Worm (Caenorhabditis elegans) whole organism, young adult: ENCODE results near the gene Y105C5A.1269.

Experiments used
- B0261.1 ChIP-seq: sonication (generic microtip); optimal IDR thresholded peaks from 2 replicates; lab custom pipeline; 2016; ENCODE audit warnings: mild to moderate bottlenecking, missing genetic modification characterization, moderate library complexity, missing compliant biosample characterization
- C17E4.6 ChIP-seq: fragments of 200-800 bp; sonication (Bioruptor generic); IDR thresholded peaks from 2 replicates; pipeline ENCODE4 v1.3.6; 2022; ENCODE audit warnings: missing genetic modification reagents, missing genetic modification characterization, missing compliant biosample characterization
- D2030.7 ChIP-seq: fragments of 200-800 bp; sonication (Bioruptor generic); IDR thresholded peaks from 2 replicates; pipeline ENCODE4 v1.3.6; 2022; ENCODE audit warnings: missing genetic modification reagents, missing genetic modification characterization, missing compliant biosample characterization
- F33H1.4 ChIP-seq: fragments of 200-800 bp; sonication (Bioruptor generic); IDR thresholded peaks from 2 replicates; pipeline ENCODE4 v1.3.6; 2022; ENCODE audit warnings: missing genetic modification reagents, missing genetic modification characterization, missing compliant biosample characterization
- F37B4.10 ChIP-seq: fragments of 200-800 bp; sonication (Bioruptor generic); IDR thresholded peaks from 2 replicates; pipeline ENCODE4 v1.3.6; 2022; ENCODE audit warnings: missing genetic modification characterization, missing compliant biosample characterization
- F39B2.1 ChIP-seq: fragments of 200-800 bp; sonication (Bioruptor generic); IDR thresholded peaks from 2 replicates; pipeline ENCODE4 v1.3.6; 2022; ENCODE audit warnings: missing genetic modification reagents, missing genetic modification characterization, missing compliant biosample characterization
- F57A8.1 ChIP-seq: fragments of 200-800 bp; sonication (Bioruptor generic); optimal IDR thresholded peaks from 2 replicates; lab custom pipeline; 2018; ENCODE audit warnings: mild to moderate bottlenecking, missing genetic modification characterization, moderate library complexity, missing compliant biosample characterization
- T07F8.4 ChIP-seq: sonication (generic microtip); optimal IDR thresholded peaks from 2 replicates; lab custom pipeline; 2016; ENCODE audit warnings: mild to moderate bottlenecking, missing genetic modification characterization, moderate library complexity, missing compliant biosample characterization
- Y79H2A.3 ChIP-seq: fragments of 200-800 bp; sonication (Bioruptor generic); conservative IDR thresholded peaks from 2 replicates; pipeline ENCODE4 v1.3.6; 2022; ENCODE audit warnings: missing genetic modification reagents, missing genetic modification characterization, missing compliant biosample characterization
- ama-1 ChIP-seq, 3 experiments: fragments of 150-350 bp in 1 of 3; sonication (generic microtip) in 2 of 3; optimal IDR thresholded peaks; 2 replicates each; lab custom pipeline; 2014 to 2018; ENCODE audit warnings: missing biosample characterization in 2 of 3, missing genetic modification characterization in 2 of 3, missing genetic modification reagents in 2 of 3
- aptf-3 ChIP-seq: fragments of 200-800 bp; sonication (Bioruptor generic); IDR thresholded peaks from 2 replicates; pipeline ENCODE4 v1.3.6; 2022; ENCODE audit warnings: missing genetic modification characterization, missing compliant biosample characterization
- attf-6 ChIP-seq: fragments of 200-800 bp; sonication (Bioruptor generic); IDR thresholded peaks from 2 replicates; pipeline ENCODE4 v1.3.6; 2022; ENCODE audit warnings: missing genetic modification reagents, missing genetic modification characterization, missing compliant biosample characterization
- bed-1 ChIP-seq: fragments of 200-800 bp; sonication (Bioruptor generic); IDR thresholded peaks from 2 replicates; pipeline ENCODE4 v1.3.6; 2022; ENCODE audit warnings: missing genetic modification reagents, missing genetic modification characterization, missing compliant biosample characterization
- dpl-1 ChIP-seq: fragments of 150-350 bp; optimal IDR thresholded peaks from 2 replicates; lab custom pipeline; 2014; ENCODE audit warnings: missing biosample characterization, missing genetic modification reagents, missing genetic modification characterization
- efl-1 ChIP-seq: fragments of 150-350 bp; optimal IDR thresholded peaks from 2 replicates; lab custom pipeline; 2014; ENCODE audit warnings: missing biosample characterization, missing genetic modification reagents, missing genetic modification characterization
- egl-18 ChIP-seq: fragments of 200-800 bp; sonication (Bioruptor generic); IDR thresholded peaks from 2 replicates; pipeline ENCODE4 v1.3.6; 2022; ENCODE audit warnings: missing genetic modification reagents, missing genetic modification characterization, missing compliant biosample characterization
- egl-44 ChIP-seq: fragments of 200-800 bp; sonication (Bioruptor generic); IDR thresholded peaks from 2 replicates; pipeline ENCODE4 v1.3.6; 2022; ENCODE audit warnings: missing genetic modification reagents, missing genetic modification characterization, missing compliant biosample characterization
- egrh-3 ChIP-seq: fragments of 200-800 bp; sonication (Bioruptor generic); IDR thresholded peaks from 2 replicates; pipeline ENCODE4 v1.3.6; 2022; ENCODE audit warnings: missing genetic modification reagents, missing genetic modification characterization, missing compliant biosample characterization
- ekl-4 ChIP-seq: fragments of 200-800 bp; sonication (Bioruptor generic); IDR thresholded peaks from 2 replicates; pipeline ENCODE4 v1.3.6; 2022; ENCODE audit warnings: missing genetic modification reagents, missing genetic modification characterization, missing compliant biosample characterization
- fkh-3 ChIP-seq: sonication (generic microtip); optimal IDR thresholded peaks from 2 replicates; lab custom pipeline; 2016; ENCODE audit warnings: mild to moderate bottlenecking, missing genetic modification characterization, missing compliant biosample characterization
- hmg-1.2 ChIP-seq: fragments of 200-800 bp; sonication (Bioruptor generic); IDR thresholded peaks from 2 replicates; pipeline ENCODE4 v1.3.6; 2022; ENCODE audit warnings: missing genetic modification reagents, missing genetic modification characterization, missing compliant biosample characterization
- hmg-20 ChIP-seq: fragments of 200-800 bp; sonication (Bioruptor generic); IDR thresholded peaks from 2 replicates; pipeline ENCODE4 v1.3.6; 2022; ENCODE audit warnings: missing genetic modification reagents, missing genetic modification characterization, missing compliant biosample characterization
- lag-1 ChIP-seq: fragments of 200-800 bp; sonication (Bioruptor generic); IDR thresholded peaks from 2 replicates; pipeline ENCODE4 v1.3.6; 2022; ENCODE audit warnings: missing genetic modification reagents, missing genetic modification characterization, missing compliant biosample characterization
- lin-26 ChIP-seq: fragments of 200-800 bp; sonication (Bioruptor generic); IDR thresholded peaks from 2 replicates; pipeline ENCODE4 v1.3.6; 2022; ENCODE audit warnings: missing genetic modification reagents, missing genetic modification characterization, missing compliant biosample characterization
- madf-3 ChIP-seq: fragments of 200-800 bp; sonication (Bioruptor generic); IDR thresholded peaks from 2 replicates; pipeline ENCODE4 v1.3.6; 2022; ENCODE audit warnings: missing genetic modification reagents, missing genetic modification characterization, missing compliant biosample characterization
- nhr-90 ChIP-seq: sonication (generic microtip); optimal IDR thresholded peaks from 2 replicates; lab custom pipeline; 2016; ENCODE audit warnings: missing genotype, mild to moderate bottlenecking, missing genetic modification characterization, missing compliant biosample characterization
- pbrm-1 ChIP-seq: fragments of 200-800 bp; sonication (Bioruptor generic); IDR thresholded peaks from 2 replicates; pipeline ENCODE4 v1.3.6; 2022; ENCODE audit warnings: missing genetic modification reagents, missing genetic modification characterization, missing compliant biosample characterization
- pha-4 ChIP-seq: fragments of 150-350 bp; sonication (generic microtip); optimal IDR thresholded peaks from 2 replicates; lab custom pipeline; 2014; ENCODE audit warnings: missing biosample characterization, missing genetic modification reagents, missing genetic modification characterization
- snpc-4 ChIP-seq, 5 experiments: fragments of 150-350 bp in 1 of 5; sonication (generic microtip) in 4 of 5; optimal IDR thresholded peaks; 2 replicates each; lab custom pipeline; 2014 to 2018; ENCODE audit warnings: missing genetic modification characterization in 5 of 5, missing biosample characterization in 3 of 5, antibody characterized with exemption in 2 of 5, mild to moderate bottlenecking in 2 of 5, missing compliant biosample characterization in 2 of 5, missing genotype in 2 of 5, moderate library complexity in 2 of 5, missing genetic modification reagents in 1 of 5
- tbp1 ChIP-seq: fragments of 200-800 bp; sonication (Bioruptor generic); optimal IDR thresholded peaks from 2 replicates; lab custom pipeline; 2018; ENCODE audit warnings: mild to moderate bottlenecking, missing genetic modification characterization, missing compliant biosample characterization
- xnd-1 ChIP-seq: sonication (generic microtip); optimal IDR thresholded peaks from 2 replicates; lab custom pipeline; 2016; ENCODE audit warnings: missing genotype, missing genetic modification reagents, missing genetic modification characterization, missing compliant biosample characterization
- zfh-2 ChIP-seq: fragments of 200-800 bp; sonication (Bioruptor generic); conservative IDR thresholded peaks from 2 replicates; pipeline ENCODE4 v1.3.6; 2022; ENCODE audit warnings: missing genetic modification reagents, missing genetic modification characterization, missing compliant biosample characterization
- ztf-18 ChIP-seq: sonication (generic microtip); optimal IDR thresholded peaks from 2 replicates; lab custom pipeline; 2016; ENCODE audit warnings: missing genotype, mild to moderate bottlenecking, missing genetic modification characterization, missing compliant biosample characterization
- ztf-25 ChIP-seq: fragments of 200-800 bp; sonication (Bioruptor generic); IDR thresholded peaks from 2 replicates; pipeline ENCODE4 v1.3.6; 2022; ENCODE audit warnings: missing genetic modification reagents, missing genetic modification characterization, missing compliant biosample characterization

The Y105C5A.1269 gene

DNA sequence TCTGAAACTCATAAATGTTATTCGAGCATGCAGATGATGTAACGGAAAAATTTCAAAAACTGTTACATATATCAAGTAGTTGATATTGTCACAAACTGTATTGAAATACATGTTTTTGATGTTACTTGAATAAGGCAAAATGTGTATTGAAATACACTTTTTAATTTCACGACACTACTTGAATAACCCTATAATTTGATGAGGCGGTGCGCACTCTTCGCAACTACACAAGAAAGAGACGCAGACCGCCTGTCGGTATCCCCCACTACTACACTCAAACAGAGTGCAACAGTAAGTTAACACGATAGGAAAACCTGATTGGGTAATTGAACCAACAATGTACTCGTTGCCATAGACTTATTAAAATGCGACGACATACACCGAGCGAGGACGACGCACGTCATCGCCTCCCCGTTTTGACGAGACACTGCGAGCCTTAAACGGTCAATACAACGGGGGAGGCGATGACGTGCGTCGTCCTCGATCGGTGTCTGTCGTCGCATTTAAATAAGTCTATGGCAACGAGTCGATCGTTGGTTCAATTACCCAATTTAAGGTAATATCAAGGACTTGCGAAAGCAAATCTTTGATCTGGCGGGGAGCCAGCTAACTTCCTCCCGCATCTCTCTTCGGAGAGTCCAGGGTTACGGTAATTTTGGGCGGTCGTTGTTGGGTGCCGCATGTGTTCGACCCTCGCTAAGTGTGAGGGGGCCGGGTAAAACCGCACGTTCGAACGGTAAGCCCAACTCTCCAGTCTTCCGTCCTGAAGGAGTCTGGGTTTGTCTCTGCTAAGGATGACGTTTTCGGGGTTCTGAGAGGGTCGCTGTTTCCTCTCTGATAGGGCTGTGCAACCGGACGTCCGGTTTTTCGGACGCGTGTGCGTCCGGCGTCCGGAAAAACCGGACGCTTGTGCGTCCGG, 5.9 kb downstream of the Y105C5A.1269 start (continued):
- TF ChIP-seq B0261.1 (tag; lab: Kevin White, UChicago), result no peak
- TF ChIP-seq bed-1 (GFP tag; lab: Robert Waterston, UW), result 0 out of 2 replicates have a peak, but pooled peaks have one; percentile 10

DNA sequence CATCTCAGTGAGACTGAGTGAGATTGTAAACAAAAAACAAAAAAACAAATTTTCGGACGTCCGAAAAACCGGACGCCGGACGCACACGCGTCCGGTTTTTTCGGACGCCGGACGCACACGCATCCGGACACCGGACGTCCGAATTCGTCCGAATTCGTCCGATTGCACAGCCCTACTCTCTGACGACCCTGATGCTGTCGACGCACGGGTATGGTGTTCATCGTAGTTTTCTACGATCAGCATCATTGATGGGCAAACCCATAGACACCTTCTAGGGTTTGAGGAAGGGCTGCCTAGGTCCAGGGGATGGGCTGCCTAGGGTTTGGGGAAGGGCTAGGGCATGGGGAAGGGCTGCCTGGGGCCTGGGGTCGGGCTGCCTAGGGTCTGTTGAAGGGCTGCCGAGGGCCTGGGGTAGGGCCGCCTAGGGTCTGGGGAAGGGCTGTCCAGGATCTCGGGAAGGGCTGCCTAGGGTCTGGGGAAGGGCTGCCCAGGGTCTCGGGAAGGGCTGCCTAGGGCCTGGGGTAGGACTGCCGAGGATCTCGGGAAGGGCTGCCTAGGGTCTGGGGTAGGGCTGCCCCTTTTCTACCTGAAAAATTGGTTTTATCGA, 6.7 kb downstream of the Y105C5A.1269 start:
- TF ChIP-seq madf-3 (GFP tag; lab: Robert Waterston, UW), result peak; percentile 79
- 0 out of 2 replicates have a peak, but pooled peaks have one; percentile 11 for TF ChIP-seq F33H1.4 (GFP tag; lab: Robert Waterston, UW)
- no peak for TF ChIP-seq ama-1 (optimal IDR thresholded peaks at IDR 0.05; lab: Kevin White, UChicago)
- no peak for TF ChIP-seq ama-1 (GFP tag; optimal IDR thresholded peaks at IDR 0.05; lab: Kevin White, UChicago)
- peak; percentile 52; the same call in 1 of the 2 replicates for TF ChIP-seq C17E4.6 (GFP tag; lab: Robert Waterston, UW)
- TF ChIP-seq dpl-1, result no peak
- 0 out of 2 replicates have a peak, but pooled peaks have one; percentile 29 for TF ChIP-seq F39B2.1 (GFP tag; lab: Robert Waterston, UW)
- TF ChIP-seq fkh-3 (tag; lab: Kevin White, UChicago), result peak; percentile 38
- TF ChIP-seq F37B4.10 (GFP tag; lab: Robert Waterston, UW), result 0 out of 2 replicates have a peak, but pooled peaks have one; percentile 86
- TF ChIP-seq F57A8.1 (GFP tag; lab: Kevin White, UChicago), result no peak
- peak; percentile 43; the same call in 1 of the 2 replicates for TF ChIP-seq ekl-4 (GFP tag; lab: Robert Waterston, UW)
- no peak for TF ChIP-seq pha-4 (tag; lab: Kevin White, UChicago)
- TF ChIP-seq xnd-1 (tag; lab: Kevin White, UChicago), result no peak
- 0 out of 2 replicates have a peak, but pooled peaks have one; percentile 37 for TF ChIP-seq hmg-20 (GFP tag; lab: Robert Waterston, UW)
- peak; percentile 92 for TF ChIP-seq attf-6 (GFP tag; lab: Robert Waterston, UW)
- TF ChIP-seq egrh-3 (GFP tag; lab: Robert Waterston, UW), result peak; percentile 97
- TF ChIP-seq aptf-3 (GFP tag; lab: Robert Waterston, UW), result peak; percentile 76; the same call in 1 of the 2 replicates
- no peak for TF ChIP-seq ztf-25 (GFP tag; lab: Robert Waterston, UW)
- TF ChIP-seq pbrm-1 (GFP tag; lab: Robert Waterston, UW), result no peak
- TF ChIP-seq nhr-90 (tag; lab: Kevin White, UChicago), result no peak
- TF ChIP-seq tbp1, result no peak
- peak; percentile 43; the same call in 1 of the 2 replicates for TF ChIP-seq egl-44 (GFP tag; lab: Robert Waterston, UW)
- TF ChIP-seq zfh-2 (GFP tag; lab: Robert Waterston, UW), result peak; percentile 96
- peak; percentile 26; the same call in 1 of the 2 replicates for TF ChIP-seq D2030.7
- TF ChIP-seq lin-26 (GFP tag; lab: Robert Waterston, UW), result peak; percentile 57; the same call in 1 of the 2 replicates
- TF ChIP-seq egl-18, result no peak
- 0 out of 2 replicates have a peak, but pooled peaks have one; percentile 23 for TF ChIP-seq hmg-1.2
- no peak for TF ChIP-seq efl-1 (GFP tag; lab: Kevin White, UChicago)
- 0 out of 2 replicates have a peak, but pooled peaks have one; percentile 16 for TF ChIP-seq Y79H2A.3 (GFP tag; lab: Robert Waterston, UW)
- TF ChIP-seq lag-1 (GFP tag; lab: Robert Waterston, UW), result 0 out of 2 replicates have a peak, but pooled peaks have one; percentile 36
- TF ChIP-seq ztf-18 (tag; lab: Kevin White, UChicago), result no peak

DNA sequence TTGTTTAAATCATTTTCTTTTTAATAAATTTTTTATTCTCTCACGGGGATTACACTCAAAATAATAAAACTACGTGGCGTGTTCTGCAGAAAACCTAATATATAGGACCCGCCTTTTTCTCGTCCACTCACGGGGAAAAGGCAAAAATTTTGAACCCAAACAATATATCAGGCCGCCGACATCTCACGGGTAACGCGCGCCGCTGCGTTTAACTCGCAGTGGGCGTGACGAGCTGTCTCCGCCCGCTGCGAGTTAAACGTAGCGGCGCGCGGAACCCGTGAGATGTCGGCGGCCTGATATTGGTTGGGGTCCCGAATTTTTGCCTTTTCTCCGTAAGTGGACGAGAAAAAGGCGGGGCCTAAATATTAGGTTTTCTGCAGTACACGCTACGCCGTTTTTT, 14.3 kb downstream of the Y105C5A.1269 start:
- no peak for TF ChIP-seq snpc-4 (GFP tag; optimal IDR thresholded peaks at IDR 0.05; lab: Kevin White, UChicago)
- peak in 2 of 4 experiments; percentile 15 to 91 for TF ChIP-seq snpc-4 (tag; optimal IDR thresholded peaks at IDR 0.05; lab: Kevin White, UChicago)
- no peak for TF ChIP-seq T07F8.4 (tag; lab: Kevin White, UChicago)
- 0 out of 2 replicates have a peak, but pooled peaks have one; percentile 16 for TF ChIP-seq pbrm-1 (GFP tag; lab: Robert Waterston, UW)
- no peak for TF ChIP-seq egl-44 (GFP tag; lab: Robert Waterston, UW)
- 0 out of 2 replicates have a peak, but pooled peaks have one; percentile 16 for TF ChIP-seq attf-6 (GFP tag; lab: Robert Waterston, UW)
- no peak for TF ChIP-seq pha-4 (tag; lab: Kevin White, UChicago)
